Worm (Caenorhabditis elegans) whole organism, L1 larva: ENCODE results near the gene R08C7.11.

Source experiments
- C16A3.4 ChIP-seq: fragments of 150-350 bp; optimal IDR thresholded peaks from 2 replicates; lab custom pipeline; 2014; ENCODE audit warnings: missing biosample characterization, missing genetic modification characterization
- F16B12.6 ChIP-seq: fragments of 150-350 bp; optimal IDR thresholded peaks from 2 replicates; lab custom pipeline; 2014; ENCODE audit warnings: missing biosample characterization, missing genetic modification characterization
- aha-1 ChIP-seq: fragments of 150-350 bp; optimal IDR thresholded peaks from 2 replicates; lab custom pipeline; 2014; ENCODE audit warnings: missing biosample characterization, missing genetic modification characterization
- alr-1 ChIP-seq: fragments of 200-800 bp; sonication (Bioruptor generic); optimal IDR thresholded peaks from 2 replicates; lab custom pipeline; 2018; ENCODE audit warnings: borderline replicate concordance, mild to moderate bottlenecking, missing genetic modification characterization, missing compliant biosample characterization
- blmp-1 ChIP-seq: fragments of 150-350 bp; optimal IDR thresholded peaks from 2 replicates; lab custom pipeline; 2014; ENCODE audit warnings: missing biosample characterization, missing genetic modification characterization
- ceh-8 ChIP-seq: fragments of 200-800 bp; sonication (Bioruptor generic); optimal IDR thresholded peaks from 2 replicates; lab custom pipeline; 2018; ENCODE audit warnings: mild to moderate bottlenecking, missing genetic modification characterization, moderate library complexity, missing compliant biosample characterization
- dsc-1 ChIP-seq: sonication (generic microtip); optimal IDR thresholded peaks from 2 replicates; lab custom pipeline; 2016; ENCODE audit warnings: mild to moderate bottlenecking, missing genetic modification characterization, missing compliant biosample characterization
- efl-1 ChIP-seq, 4 experiments: fragments of 150-350 bp; optimal IDR thresholded peaks in 3 of 4; peaks in 1 of 4; 1 replicate in 1 of 4; 2 replicates in 3 of 4; lab custom pipeline; 2014; ENCODE audit warnings: missing biosample characterization in 2 of 4, missing genetic modification characterization in 2 of 4, missing genetic modification reagents in 2 of 4
- egl-13 ChIP-seq: sonication (generic microtip); optimal IDR thresholded peaks from 2 replicates; lab custom pipeline; 2016; ENCODE audit warnings: missing genotype, missing genetic modification reagents, missing genetic modification characterization, missing compliant biosample characterization
- elt-2 ChIP-seq: sonication (generic microtip); optimal IDR thresholded peaks from 2 replicates; lab custom pipeline; 2016; ENCODE audit warnings: missing genetic modification characterization, mild to moderate bottlenecking, inconsistent platforms, missing compliant biosample characterization, missing genetic modification reagents
- elt-3 ChIP-seq, 6 experiments: fragments of 150-350 bp in 1 of 6; sonication (generic microtip); optimal IDR thresholded peaks; 2 replicates each; lab custom pipeline; 2017 to 2018; ENCODE audit warnings: missing biosample characterization in 6 of 6, missing genetic modification characterization in 6 of 6, inconsistent platforms in 1 of 6
- fkh-4 ChIP-seq: sonication (generic microtip); optimal IDR thresholded peaks from 2 replicates; lab custom pipeline; 2016; ENCODE audit warnings: missing compliant biosample characterization, missing genetic modification characterization, borderline replicate concordance
- fos-1 ChIP-seq: fragments of 150-350 bp; optimal IDR thresholded peaks from 2 replicates; lab custom pipeline; 2014; ENCODE audit warnings: missing biosample characterization, missing genetic modification characterization
- hlh-4 ChIP-seq: sonication (generic microtip); optimal IDR thresholded peaks from 2 replicates; lab custom pipeline; 2016; ENCODE audit warnings: mild to moderate bottlenecking, missing genetic modification characterization, missing compliant biosample characterization
- hpl-2 ChIP-seq: fragments of 150-350 bp; optimal IDR thresholded peaks from 2 replicates; lab custom pipeline; 2014; ENCODE audit warnings: missing biosample characterization, missing genetic modification reagents, missing genetic modification characterization
- isw-1 ChIP-seq: fragments of 200-800 bp; sonication (Bioruptor generic); IDR thresholded peaks from 2 replicates; pipeline ENCODE4 v1.3.6; 2022; ENCODE audit warnings: missing genetic modification characterization, missing compliant biosample characterization
- lin-13 ChIP-seq: fragments of 150-350 bp; optimal IDR thresholded peaks from 2 replicates; lab custom pipeline; 2014; ENCODE audit warnings: missing biosample characterization, missing genetic modification reagents, missing genetic modification characterization
- lin-14 ChIP-seq: fragments of 200-800 bp; sonication (Bioruptor generic); optimal IDR thresholded peaks from 2 replicates; lab custom pipeline; 2018; ENCODE audit warnings: mild to moderate bottlenecking, missing genetic modification characterization, moderate library complexity, missing compliant biosample characterization
- lin-15B ChIP-seq: fragments of 150-350 bp; sonication (generic microtip); optimal IDR thresholded peaks from 3 replicates; lab custom pipeline; 2014; ENCODE audit warnings: missing biosample characterization, missing genetic modification characterization
- lin-35 ChIP-seq, 2 experiments: fragments of 150-350 bp; optimal IDR thresholded peaks; 2 replicates each; lab custom pipeline; 2014; ENCODE audit warnings: missing biosample characterization in 2 of 2, missing genetic modification characterization in 2 of 2, missing genetic modification reagents in 2 of 2
- lsy-2 ChIP-seq, 2 experiments: fragments of 150-350 bp; optimal IDR thresholded peaks; 2 replicates each; lab custom pipeline; 2014; ENCODE audit warnings: missing biosample characterization in 2 of 2, missing genetic modification characterization in 2 of 2
- mef-2 ChIP-seq: fragments of 150-350 bp; optimal IDR thresholded peaks from 2 replicates; lab custom pipeline; 2014; ENCODE audit warnings: missing biosample characterization, missing genetic modification characterization
- nhr-19 ChIP-seq: fragments of 200-800 bp; sonication (Bioruptor generic); conservative IDR thresholded peaks from 2 replicates; pipeline ENCODE4 v1.3.6; 2022; ENCODE audit warnings: missing genetic modification characterization, missing compliant biosample characterization
- nhr-28 ChIP-seq: fragments of 150-350 bp; optimal IDR thresholded peaks from 2 replicates; lab custom pipeline; 2014; ENCODE audit warnings: missing biosample characterization, missing genetic modification characterization
- nhr-47 ChIP-seq: sonication (generic microtip); optimal IDR thresholded peaks from 2 replicates; lab custom pipeline; 2016; ENCODE audit warnings: mild to moderate bottlenecking, missing genetic modification characterization, moderate library complexity, missing compliant biosample characterization
- nhr-71 ChIP-seq: sonication (generic microtip); optimal IDR thresholded peaks from 2 replicates; lab custom pipeline; 2016; ENCODE audit warnings: mild to moderate bottlenecking, missing genetic modification characterization, moderate library complexity, missing compliant biosample characterization
- nhr-76 ChIP-seq: sonication (generic microtip); optimal IDR thresholded peaks from 2 replicates; lab custom pipeline; 2017; ENCODE audit warnings: missing biosample characterization, missing genetic modification characterization
- nhr-77 ChIP-seq: fragments of 150-350 bp; optimal IDR thresholded peaks from 2 replicates; lab custom pipeline; 2014; ENCODE audit warnings: missing biosample characterization, missing genetic modification characterization
- nhr-85 ChIP-seq: sonication (generic microtip); peaks from one replicate; lab custom pipeline; 2016; ENCODE audit warnings: missing genetic modification characterization, inconsistent platforms, missing compliant biosample characterization
- nhr-90 ChIP-seq: sonication (generic microtip); optimal IDR thresholded peaks from 2 replicates; lab custom pipeline; 2016; ENCODE audit warnings: mild to moderate bottlenecking, missing genetic modification characterization, missing compliant biosample characterization; ENCODE audit not compliant: poor library complexity
- pax-3 ChIP-seq: fragments of 200-800 bp; sonication (Bioruptor generic); optimal IDR thresholded peaks from 2 replicates; lab custom pipeline; 2018; ENCODE audit warnings: mild to moderate bottlenecking, missing genetic modification characterization, moderate library complexity, missing compliant biosample characterization
- pqm-1 ChIP-seq: sonication (generic microtip); optimal IDR thresholded peaks from 3 replicates; lab custom pipeline; 2017; ENCODE audit warnings: missing biosample characterization, missing genetic modification characterization
- rnt-1 ChIP-seq: sonication (generic microtip); optimal IDR thresholded peaks from 2 replicates; lab custom pipeline; 2016; ENCODE audit warnings: mild to moderate bottlenecking, missing genetic modification characterization, moderate library complexity, missing compliant biosample characterization
- snu-23 ChIP-seq: sonication (generic microtip); optimal IDR thresholded peaks from 2 replicates; lab custom pipeline; 2016; ENCODE audit warnings: missing genetic modification characterization, missing compliant biosample characterization
- sox-4 ChIP-seq: sonication (generic microtip); optimal IDR thresholded peaks from 2 replicates; lab custom pipeline; 2016; ENCODE audit warnings: missing genetic modification characterization, missing compliant biosample characterization
- sup-37 ChIP-seq: fragments of 200-800 bp; sonication (Bioruptor generic); optimal IDR thresholded peaks from 2 replicates; lab custom pipeline; 2018; ENCODE audit warnings: mild to moderate bottlenecking, missing genetic modification characterization, missing compliant biosample characterization
- swsn-7 ChIP-seq: sonication (generic microtip); optimal IDR thresholded peaks from 2 replicates; lab custom pipeline; 2016; ENCODE audit warnings: missing genetic modification characterization, missing compliant biosample characterization
- tbx-2 ChIP-seq: sonication (generic microtip); optimal IDR thresholded peaks from 2 replicates; lab custom pipeline; 2016; ENCODE audit warnings: missing genetic modification characterization, missing compliant biosample characterization
- unc-30 ChIP-seq: sonication (generic microtip); optimal IDR thresholded peaks from 2 replicates; lab custom pipeline; 2017; ENCODE audit warnings: missing biosample characterization, missing genetic modification characterization
- unc-98 ChIP-seq: fragments of 200-800 bp; sonication (Bioruptor generic); IDR thresholded peaks from 2 replicates; pipeline ENCODE4 v1.3.6; 2022; ENCODE audit warnings: missing genetic modification characterization, missing compliant biosample characterization
- zag-1 ChIP-seq: fragments of 150-350 bp; optimal IDR thresholded peaks from 2 replicates; lab custom pipeline; 2014; ENCODE audit warnings: missing biosample characterization, missing genetic modification characterization
- zip-4 ChIP-seq: fragments of 200-800 bp; sonication (Bioruptor generic); optimal IDR thresholded peaks from 2 replicates; lab custom pipeline; 2018; ENCODE audit warnings: mild to moderate bottlenecking, missing genetic modification characterization, moderate library complexity, missing compliant biosample characterization
- ztf-11 ChIP-seq, 2 experiments: sonication (generic microtip); optimal IDR thresholded peaks; 2 replicates each; lab custom pipeline; 2016 to 2017; ENCODE audit warnings: missing genetic modification characterization in 2 of 2, missing biosample characterization in 1 of 2, missing compliant biosample characterization in 1 of 2
- ztf-4 ChIP-seq: fragments of 150-350 bp; optimal IDR thresholded peaks from 2 replicates; lab custom pipeline; 2014; ENCODE audit warnings: missing biosample characterization, missing genetic modification characterization

R08C7.11 gene

DNA sequence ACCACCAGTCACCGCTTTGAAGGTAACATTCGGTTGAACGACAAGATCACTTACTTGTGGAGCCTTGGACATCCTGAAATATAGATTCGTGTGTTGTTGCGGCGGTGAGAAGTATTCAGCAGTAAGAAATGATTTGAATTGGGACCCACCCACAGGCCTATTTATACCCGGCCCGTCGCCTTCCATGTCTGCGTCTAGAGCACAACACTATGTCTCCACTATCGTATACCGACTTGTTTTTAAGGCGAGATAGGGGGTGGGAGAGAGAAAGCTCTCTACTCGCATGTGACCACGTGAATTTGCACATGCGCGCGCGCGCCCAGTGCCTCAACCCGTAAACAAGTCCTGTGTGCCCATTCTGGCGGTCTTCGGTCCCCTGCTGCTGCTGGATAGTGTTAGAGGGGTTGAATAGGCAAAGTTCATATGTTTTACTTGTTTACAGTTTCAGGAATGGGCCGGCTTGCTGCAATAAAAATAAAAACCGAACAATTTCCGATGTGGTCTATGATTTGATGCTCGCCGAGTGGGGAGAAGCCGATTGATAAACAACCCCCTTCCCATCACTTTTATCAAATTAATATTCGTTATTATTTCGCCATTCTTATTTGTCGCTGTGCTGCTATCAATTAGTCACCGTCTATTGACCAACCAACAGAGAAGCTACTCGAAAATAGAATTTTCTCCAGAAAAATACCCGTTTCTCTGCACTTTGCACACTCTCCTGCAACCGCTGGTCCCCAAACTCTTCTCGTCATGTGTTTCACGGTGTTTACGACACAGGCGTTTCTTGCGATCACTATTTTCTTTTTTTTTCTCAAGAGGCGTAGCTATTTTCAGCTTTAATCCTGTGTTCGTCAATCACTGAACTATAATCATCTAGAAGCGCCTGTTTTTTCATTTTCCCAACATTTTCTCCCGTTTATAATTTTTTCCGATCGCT, 15.3 kb upstream of the R08C7.11 start (continued):
- TF ChIP-seq dsc-1: no peak
- no peak for TF ChIP-seq nhr-28 (tag; lab: Kevin White, UChicago)
- peak; percentile 36 for TF ChIP-seq zip-4 (GFP tag; lab: Kevin White, UChicago)
- peak; percentile 94 for TF ChIP-seq lin-14 (GFP tag; lab: Kevin White, UChicago)
- TF ChIP-seq lin-13: peak; percentile 75
- peak; percentile 55 for TF ChIP-seq ztf-4 (tag; lab: Kevin White, UChicago)
- peak; percentile 70 to 72 for TF ChIP-seq lin-35 (GFP tag; optimal IDR thresholded peaks at IDR 0.05; lab: Kevin White, UChicago)
- no peak for TF ChIP-seq aha-1 (tag; lab: Kevin White, UChicago)
- TF ChIP-seq zag-1: no peak
- peak; percentile 72 for TF ChIP-seq nhr-47 (tag; lab: Kevin White, UChicago)
- no peak for TF ChIP-seq elt-3 (tag; optimal IDR thresholded peaks at IDR 0.05; lab: Kevin White, UChicago)
- TF ChIP-seq mef-2: peak; percentile 3
- peak; percentile 47 for TF ChIP-seq sox-4
- peak; percentile 65 for TF ChIP-seq egl-13
- TF ChIP-seq rnt-1 (tag; lab: Kevin White, UChicago): peak; percentile 61
- peak; percentile 71 for TF ChIP-seq nhr-85 (tag; lab: Kevin White, UChicago)
- peak; percentile 41 for TF ChIP-seq isw-1 (GFP tag; lab: Robert Waterston, UW)
- TF ChIP-seq hpl-2 (GFP tag; lab: Kevin White, UChicago): no peak
- TF ChIP-seq nhr-77 (tag; lab: Kevin White, UChicago): no peak
- TF ChIP-seq, all 84 proteins: peak for 39

- TF ChIP-seq fos-1 (no peak), efl-1 (optimal IDR thresholded peaks at IDR 0.05; lab: Kevin White, UChicago) (no peak), efl-1 (GFP tag; optimal IDR thresholded peaks at IDR 0.05 in 1 of 2; lab: Kevin White, UChicago) (peak in 1 of 2 experiments; percentile 86)
- TF ChIP-seq, all 84 proteins: peak for 1
Measured at ce11 chrIV:4469055-4469454, 14.3 kb upstream of the R08C7.11 start.

DNA sequence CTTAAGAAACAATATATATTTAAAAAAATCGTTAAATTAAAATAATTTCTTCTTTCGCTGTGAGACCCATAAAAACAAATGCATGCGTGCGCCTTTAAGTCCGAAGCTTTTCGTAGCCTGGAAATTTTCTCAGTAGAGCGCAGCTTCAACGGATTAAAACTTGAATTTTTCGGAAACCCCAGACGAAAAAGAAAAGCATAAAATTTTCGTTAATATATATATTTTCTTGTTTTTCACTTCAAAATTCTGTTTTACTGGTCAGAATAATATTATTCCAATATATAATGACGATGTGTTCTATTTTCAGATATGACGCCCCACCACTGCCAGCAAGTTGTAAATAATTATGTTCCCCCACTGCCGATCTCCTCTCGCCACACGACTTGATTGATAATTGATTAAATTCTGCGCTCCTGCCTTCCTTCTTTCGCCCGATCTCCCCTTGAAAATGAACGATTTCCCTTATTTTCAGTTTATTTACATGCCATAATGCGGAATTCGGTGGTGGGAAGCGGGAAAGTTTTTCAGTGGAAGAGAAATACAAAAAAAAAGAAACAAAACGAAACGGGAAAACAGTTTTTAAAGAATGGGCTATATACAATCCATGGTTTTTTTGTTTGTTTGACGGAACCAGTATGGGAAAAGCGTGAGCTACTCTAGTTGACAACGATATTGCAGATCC, 13.4 kb upstream of the R08C7.11 start:
- TF ChIP-seq fkh-4 (tag; lab: Kevin White, UChicago): no peak
- TF ChIP-seq swsn-7 (tag; lab: Kevin White, UChicago): peak; percentile 19
- no peak for TF ChIP-seq hlh-4
- TF ChIP-seq snu-23 (GFP tag; lab: Kevin White, UChicago): peak; percentile 46
- TF ChIP-seq ztf-11 (tag; optimal IDR thresholded peaks at IDR 0.05; lab: Kevin White, UChicago): peak in 1 of 2 experiments; percentile 11
- peak; percentile 17 for TF ChIP-seq tbx-2 (tag; lab: Kevin White, UChicago)
- TF ChIP-seq blmp-1 (tag; lab: Kevin White, UChicago): no peak
- TF ChIP-seq ztf-4 (tag; lab: Kevin White, UChicago): peak; percentile 39
- peak; percentile 33 for TF ChIP-seq nhr-47 (tag; lab: Kevin White, UChicago)
- no peak for TF ChIP-seq nhr-76 (tag; lab: Kevin White, UChicago)
- peak; percentile 56 for TF ChIP-seq nhr-90
- peak; percentile 50 for TF ChIP-seq nhr-85 (tag; lab: Kevin White, UChicago)
- TF ChIP-seq lin-14 (GFP tag; lab: Kevin White, UChicago): peak; percentile 38
- TF ChIP-seq lsy-2 (tag; optimal IDR thresholded peaks at IDR 0.05; lab: Kevin White, UChicago): no peak
- no peak for TF ChIP-seq sox-4
- TF ChIP-seq pqm-1 (tag; lab: Kevin White, UChicago): no peak
- peak; percentile 28 for TF ChIP-seq pax-3 (tag; lab: Kevin White, UChicago)
- TF ChIP-seq lin-15B (tag; lab: Kevin White, UChicago): no peak
- peak; percentile 7 for TF ChIP-seq ceh-8 (GFP tag; lab: Kevin White, UChicago)
- no peak for TF ChIP-seq unc-30 (tag; lab: Kevin White, UChicago)
- TF ChIP-seq nhr-77 (tag; lab: Kevin White, UChicago): no peak
- TF ChIP-seq C16A3.4 (tag; lab: Kevin White, UChicago): peak; percentile 1
- peak; percentile 42 for TF ChIP-seq sup-37
- TF ChIP-seq unc-98 (GFP tag; lab: Robert Waterston, UW): no peak
- TF ChIP-seq nhr-19: peak; percentile 29
- TF ChIP-seq alr-1: no peak
- no peak for TF ChIP-seq lin-13
- no peak for TF ChIP-seq F16B12.6 (tag; lab: Kevin White, UChicago)
- peak; percentile 56 for TF ChIP-seq nhr-71 (tag; lab: Kevin White, UChicago)
- no peak for TF ChIP-seq rnt-1 (tag; lab: Kevin White, UChicago)
- peak; percentile 30 for TF ChIP-seq elt-2 (tag; lab: Kevin White, UChicago)
- peak in 1 of 2 experiments; percentile 27 for TF ChIP-seq lin-35 (GFP tag; optimal IDR thresholded peaks at IDR 0.05; lab: Kevin White, UChicago)
- TF ChIP-seq mef-2: no peak
